Fruit fly (Drosophila melanogaster): ENCODE results near the gene CG2794.

DNA sequence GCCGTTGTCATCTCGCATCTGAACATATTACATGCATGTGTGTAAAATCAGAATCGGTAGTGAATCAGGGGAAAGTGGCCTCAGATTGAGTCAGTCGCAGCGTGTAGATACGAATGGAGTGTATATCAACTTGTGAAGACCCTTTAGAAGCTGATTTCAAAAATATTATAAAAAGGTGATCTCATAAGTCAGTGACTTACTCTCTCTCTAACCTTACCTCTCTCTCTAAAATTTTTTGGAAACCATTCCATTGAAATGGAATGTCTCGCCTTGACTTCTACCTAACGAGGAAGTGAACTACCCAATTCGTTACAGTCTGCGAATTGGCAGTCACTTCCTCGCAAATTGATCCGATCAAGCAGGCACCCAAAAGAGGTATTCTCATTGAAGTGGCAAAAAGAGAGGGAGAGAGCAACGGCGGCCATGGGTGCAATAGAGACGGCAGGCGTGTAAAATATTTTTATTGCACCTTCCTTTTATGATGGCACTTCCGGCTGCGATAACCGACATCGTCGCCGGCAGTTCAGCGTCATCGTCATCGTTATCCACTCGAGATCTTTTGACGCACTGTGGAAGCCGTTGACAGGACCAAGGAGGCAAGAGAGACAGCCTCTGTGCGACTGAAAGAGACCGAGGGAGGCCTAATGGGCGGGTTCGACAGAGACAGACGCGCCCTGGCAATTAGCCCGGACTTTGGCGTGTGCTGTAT is 45.9 kb upstream of the CG2794 start:
- TF ChIP-seq OdsH (GFP tag; optimal IDR thresholded peaks at IDR 0.05) (no peak), Rel (GFP tag; optimal IDR thresholded peaks at IDR 0.05) (no peak), Rel (tag; optimal IDR thresholded peaks at IDR 0.05) (no peak), CrebA (GFP tag; optimal IDR thresholded peaks at IDR 0.05; ENCODE audit: borderline replicate concordance) (no peak), woc (GFP tag; optimal IDR thresholded peaks at IDR 0.05) (no peak), HLH106 (tag; optimal IDR thresholded peaks at IDR 0.05) (no peak), psq (GFP tag; optimal IDR thresholded peaks at IDR 0.05) (no peak), Hr78 (GFP tag; optimal IDR thresholded peaks at IDR 0.05) (no peak), dl (GFP tag; optimal IDR thresholded peaks at IDR 0.05; ENCODE audit: insufficient read depth in 1 of 2, partially characterized antibody in 2 of 2) (no peak)
